Worm (Caenorhabditis elegans): ENCODE data around the gene ctsa-2.

Gene ctsa-2

ce11 chrX:6435812-6436211 lies 5.4 kb upstream of the ctsa-2 start:
- no peak for TF ChIP-seq F10E7.11 (tag; optimal IDR thresholded peaks at IDR 0.05)
- no peak for TF ChIP-seq egl-44 (GFP tag; IDR thresholded peaks at IDR 0.05)
- no peak for TF ChIP-seq egrh-3 (GFP tag; IDR thresholded peaks at IDR 0.05)
- TF ChIP-seq lsl-1 (GFP tag; optimal IDR thresholded peaks at IDR 0.05): no peak
- TF ChIP-seq ztf-3 (GFP tag; optimal IDR thresholded peaks at IDR 0.05): no peak
- no peak for TF ChIP-seq dpl-1 (GFP tag; optimal IDR thresholded peaks at IDR 0.05)
- no peak for TF ChIP-seq D2030.7 (GFP tag; IDR thresholded peaks at IDR 0.05)
- no peak for TF ChIP-seq aptf-3 (GFP tag; IDR thresholded peaks at IDR 0.05)
- TF ChIP-seq let-526 (GFP tag; IDR thresholded peaks at IDR 0.05): no peak
- no peak for TF ChIP-seq hmg-20 (GFP tag; IDR thresholded peaks at IDR 0.05)
- TF ChIP-seq K11D2.4 (GFP tag; IDR thresholded peaks at IDR 0.05): no peak
- no peak for TF ChIP-seq Y67H2A.10 (GFP tag; conservative IDR thresholded peaks at IDR 0.05)
- no peak for TF ChIP-seq ccch-3 (GFP tag; optimal IDR thresholded peaks at IDR 0.05)
- no peak for TF ChIP-seq unc-62 (GFP tag; optimal IDR thresholded peaks at IDR 0.05)
- no peak for TF ChIP-seq ama-1 (optimal IDR thresholded peaks at IDR 0.05)
- TF ChIP-seq ama-1 (GFP tag; optimal IDR thresholded peaks at IDR 0.05): no peak
- TF ChIP-seq lin-35 (GFP tag; optimal IDR thresholded peaks at IDR 0.05): no peak
- TF ChIP-seq attf-3 (GFP tag; conservative IDR thresholded peaks at IDR 0.05): no peak
- TF ChIP-seq attf-5 (GFP tag; optimal IDR thresholded peaks at IDR 0.05): no peak

ce11 chrX:6433688-6434087 lies 3.3 kb upstream of the ctsa-2 start, which contains the start of gene K10C2.2:
Gene K10C2.2 (minus strand): TSS chrX:6433788.
- TF ChIP-seq Y79H2A.3 (GFP tag; conservative IDR thresholded peaks at IDR 0.05): no peak
- TF ChIP-seq nhr-27 (tag; optimal IDR thresholded peaks at IDR 0.05): no peak
- no peak for TF ChIP-seq F23B12.7 (tag; optimal IDR thresholded peaks at IDR 0.05; ENCODE audit: insufficient read depth)
- no peak for TF ChIP-seq madf-6 (GFP tag; IDR thresholded peaks at IDR 0.05)
- no peak for TF ChIP-seq F57C9.4 (tag; optimal IDR thresholded peaks at IDR 0.05)

ce11 chrX:6429552-6429951 lies 858 bp downstream of the ctsa-2 start:
- TF ChIP-seq snpc-4 (GFP tag; optimal IDR thresholded peaks at IDR 0.05): no peak
- TF ChIP-seq snpc-4 (tag; optimal IDR thresholded peaks at IDR 0.05): no peak
- TF ChIP-seq mxl-1 (tag; optimal IDR thresholded peaks at IDR 0.05): no peak
- TF ChIP-seq ztf-25 (GFP tag; IDR thresholded peaks at IDR 0.05): no peak
- TF ChIP-seq athp-1 (tag; optimal IDR thresholded peaks at IDR 0.05): no peak
- peak; percentile 55 for TF ChIP-seq nhr-80 (tag; optimal IDR thresholded peaks at IDR 0.05)

ce11 chrX:6427147-6427546 lies 3.3 kb downstream of the ctsa-2 start:
- TF ChIP-seq die-1 (tag; optimal IDR thresholded peaks at IDR 0.05) (no peak), ztf-25 (GFP tag; IDR thresholded peaks at IDR 0.05) (0 out of 2 replicates have a peak, but pooled peaks have one; percentile 9), let-607 (tag; optimal IDR thresholded peaks at IDR 0.05) (no peak), D2030.7 (GFP tag; IDR thresholded peaks at IDR 0.05) (no peak), C17E4.6 (GFP tag; IDR thresholded peaks at IDR 0.05) (no peak), aptf-2 (GFP tag; conservative IDR thresholded peaks at IDR 0.05) (no peak), mes-4 (tag; optimal IDR thresholded peaks at IDR 0.05) (no peak), fkh-3 (tag; optimal IDR thresholded peaks at IDR 0.05) (no peak), dpl-1 (GFP tag; optimal IDR thresholded peaks at IDR 0.05) (no peak), nhr-120 (GFP tag; IDR thresholded peaks at IDR 0.05) (no peak), ztf-28 (GFP tag; IDR thresholded peaks at IDR 0.05) (no peak), egrh-3 (GFP tag; IDR thresholded peaks at IDR 0.05) (no peak), egl-44 (GFP tag; IDR thresholded peaks at IDR 0.05) (no peak), gei-17 (GFP tag; optimal IDR thresholded peaks at IDR 0.05) (no peak), nhr-80 (tag; optimal IDR thresholded peaks at IDR 0.05) (peak; percentile 97), ceh-91 (GFP tag; IDR thresholded peaks at IDR 0.05) (no peak), F57A8.1 (GFP tag; optimal IDR thresholded peaks at IDR 0.05) (no peak), mxl-1 (tag; optimal IDR thresholded peaks at IDR 0.05) (no peak), Y67H2A.10 (GFP tag; conservative IDR thresholded peaks at IDR 0.05) (no peak), T26A5.8 (tag; optimal IDR thresholded peaks at IDR 0.05) (no peak), Y56A3A.18 (GFP tag; IDR thresholded peaks at IDR 0.05) (no peak), C06A6.2 (GFP tag; conservative IDR thresholded peaks at IDR 0.05) (no peak), madf-10 (tag; optimal IDR thresholded peaks at IDR 0.05) (peak; percentile 11), dox-1 (GFP tag; IDR thresholded peaks at IDR 0.05) (peak; percentile 40; the same call in 1 of the 2 replicates)

Measured in whole organism, young adult.